Fruit fly (Drosophila melanogaster): ENCODE measurements around the gene bigmax.

Gene bigmax

DNA sequence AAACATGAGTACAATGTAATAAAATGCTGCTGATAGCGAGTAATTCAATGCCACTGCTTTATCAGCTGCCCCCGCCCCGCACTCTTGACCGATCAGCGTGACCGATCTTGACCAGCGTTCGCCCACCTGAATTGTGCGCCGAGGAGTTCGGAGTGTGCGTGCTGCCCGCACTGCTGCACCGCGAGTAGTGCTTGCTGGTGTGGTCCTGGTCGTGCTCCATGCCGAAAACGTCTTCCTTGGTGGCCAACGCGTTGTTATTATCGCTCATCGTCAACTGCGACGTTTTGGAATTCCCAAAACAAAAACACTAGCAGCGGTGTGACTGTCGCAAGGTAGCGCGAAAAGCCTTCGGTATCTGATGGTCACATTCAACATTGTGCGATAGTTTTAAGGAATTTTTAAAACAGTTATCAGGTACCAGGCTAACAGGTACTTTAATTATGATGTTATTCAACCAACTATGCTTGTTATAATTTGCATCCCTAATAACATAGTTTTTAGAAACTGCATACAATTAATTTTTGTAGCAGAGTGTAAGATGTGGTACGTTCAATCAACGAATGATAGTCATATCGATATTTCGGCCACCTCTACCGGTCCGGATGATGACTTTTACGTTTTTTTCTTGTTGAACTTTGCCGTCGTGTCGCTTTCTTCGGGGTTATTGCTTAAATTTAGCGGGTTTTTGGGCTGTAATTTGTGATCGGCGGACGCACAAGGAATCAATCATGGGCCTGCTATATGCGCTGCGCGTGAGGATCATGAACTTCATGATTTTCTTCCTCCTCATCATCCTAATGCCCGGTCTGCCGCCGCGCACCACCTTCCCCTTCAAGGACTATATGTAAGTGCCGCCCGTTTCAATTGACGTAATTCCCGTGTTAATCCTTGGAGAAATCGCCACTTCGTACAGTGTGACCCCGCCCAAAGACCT, at the start of gene bigmax, which contains the start of gene Hmu (continued):
- TF ChIP-seq maf-S (GFP tag; optimal IDR thresholded peaks at IDR 0.05), result peak; percentile 84
- TF ChIP-seq slou (GFP tag; optimal IDR thresholded peaks at IDR 0.05), result peak; percentile 63
- TF ChIP-seq oc (tag; optimal IDR thresholded peaks at IDR 0.05), result peak; percentile 73
- peak; percentile 78 for TF ChIP-seq Dek (tag; optimal IDR thresholded peaks at IDR 0.05)
- TF ChIP-seq sqz (GFP tag; optimal IDR thresholded peaks at IDR 0.05), result peak; percentile 83
- peak; percentile 86 for TF ChIP-seq Ets97D (GFP tag; optimal IDR thresholded peaks at IDR 0.05)
- TF ChIP-seq Eip74EF (GFP tag; optimal IDR thresholded peaks at IDR 0.05), result peak in 1 of 2 experiments; percentile 49
- peak; percentile 86 to 90 for TF ChIP-seq tll (GFP tag; optimal IDR thresholded peaks at IDR 0.05)
- TF ChIP-seq CG1602 (GFP tag; optimal IDR thresholded peaks at IDR 0.05), result peak; percentile 84
- no peak for TF ChIP-seq dan (GFP tag; IDR thresholded peaks at IDR 0.05)
- TF ChIP-seq Rfx (GFP tag; IDR thresholded peaks at IDR 0.05), result peak; percentile 90
- no peak for TF ChIP-seq CG6254 (GFP tag; optimal IDR thresholded peaks at IDR 0.05)
- TF ChIP-seq Mrtf (GFP tag; IDR thresholded peaks at IDR 0.05), result peak; percentile 73
- peak; percentile 98 for TF ChIP-seq unc-4 (GFP tag; IDR thresholded peaks at IDR 0.05; ENCODE audit: partially characterized antibody)
- peak; percentile 93 for TF ChIP-seq CG9932 (GFP tag; IDR thresholded peaks at IDR 0.05)
- peak; percentile 87 for TF ChIP-seq her (GFP tag; optimal IDR thresholded peaks at IDR 0.05)
- peak; percentile 43 for TF ChIP-seq psq (GFP tag; optimal IDR thresholded peaks at IDR 0.05)
- TF ChIP-seq CG5180 (GFP tag; optimal IDR thresholded peaks at IDR 0.05), result no peak
- no peak for TF ChIP-seq ham (GFP tag; IDR thresholded peaks at IDR 0.05)
- peak; percentile 72 for TF ChIP-seq Oaz (GFP tag; IDR thresholded peaks at IDR 0.05)
- TF ChIP-seq dmrt11E (tag; optimal IDR thresholded peaks at IDR 0.05), result peak; percentile 72
- TF ChIP-seq CG18764 (GFP tag; optimal IDR thresholded peaks at IDR 0.05), result peak; percentile 77
- peak; percentile 65 for TF ChIP-seq CG8765 (GFP tag; IDR thresholded peaks at IDR 0.05)
- peak; percentile 86 for TF ChIP-seq CG15601 (tag; optimal IDR thresholded peaks at IDR 0.05)
- TF ChIP-seq CG9215 (GFP tag; IDR thresholded peaks at IDR 0.05), result peak; percentile 79
- peak; percentile 45 for TF ChIP-seq CG17912 (GFP tag; optimal IDR thresholded peaks at IDR 0.05)
- TF ChIP-seq CG11560 (tag; IDR thresholded peaks at IDR 0.05), result peak; percentile 67; the same call in 2 of the 3 replicates
- TF ChIP-seq CG11695 (GFP tag; IDR thresholded peaks at IDR 0.05), result peak; percentile 78; the same call in 2 of the 3 replicates
- peak; percentile 75 for TF ChIP-seq Abd-B (GFP tag; optimal IDR thresholded peaks at IDR 0.05)
- TF ChIP-seq slp2 (GFP tag; optimal IDR thresholded peaks at IDR 0.05), result peak; percentile 73
- peak; percentile 74 for TF ChIP-seq ara (GFP tag; IDR thresholded peaks at IDR 0.05)
- TF ChIP-seq CG15696 (tag; optimal IDR thresholded peaks at IDR 0.05), result peak; percentile 62
- TF ChIP-seq Deaf1 (tag; optimal IDR thresholded peaks at IDR 0.05), result peak; percentile 54
- TF ChIP-seq lola (GFP tag; optimal IDR thresholded peaks at IDR 0.05), result peak in 1 of 3 experiments; percentile 70
- TF ChIP-seq CG12219 (GFP tag; optimal IDR thresholded peaks at IDR 0.05), result peak; percentile 51
- TF ChIP-seq CG12769 (tag; optimal IDR thresholded peaks at IDR 0.05), result peak; percentile 91
- TF ChIP-seq E2f1 (GFP tag; IDR thresholded peaks at IDR 0.05), result peak; percentile 78
- TF ChIP-seq fu2 (GFP tag; optimal IDR thresholded peaks at IDR 0.05), result peak; percentile 87
- TF ChIP-seq Atf3 (GFP tag; optimal IDR thresholded peaks at IDR 0.05), result peak; percentile 67
- TF ChIP-seq Stat92E (GFP tag; optimal IDR thresholded peaks at IDR 0.05), result peak in 1 of 3 experiments; percentile 68
- TF ChIP-seq Dbx (GFP tag; IDR thresholded peaks at IDR 0.05), result peak; percentile 92
- TF ChIP-seq CG6765 (GFP tag; optimal IDR thresholded peaks at IDR 0.05), result no peak
- no peak for TF ChIP-seq cad (GFP tag; optimal IDR thresholded peaks at IDR 0.05)
- TF ChIP-seq Med (GFP tag), result peak; percentile 99
- peak; percentile 60 for TF ChIP-seq CG16779 (GFP tag; IDR thresholded peaks at IDR 0.05)
- TF ChIP-seq wek (GFP tag; optimal IDR thresholded peaks at IDR 0.05), result peak; percentile 13
- TF ChIP-seq bcd (GFP tag; optimal IDR thresholded peaks at IDR 0.05), result peak; percentile 73

Data from whole organism, embryonic.